Fruit fly (Drosophila melanogaster) whole organism, embryonic: ENCODE data around the gene RpL7A.

Source experiments
- Awh ChIP-seq: fragments of 200-800 bp; sonication (Bioruptor generic); IDR thresholded peaks from 2 replicates; pipeline ENCODE4, ENCODE4 v1.3.6; 2022; ENCODE audit warnings: missing biosample characterization, missing genetic modification characterization
- CG10565 ChIP-seq: fragments of 200-800 bp; sonication (Bioruptor generic); optimal IDR thresholded peaks from 3 replicates; lab custom pipeline; 2016; ENCODE audit warnings: missing biosample characterization, mild to moderate bottlenecking, missing genetic modification characterization
- CG11247 ChIP-seq: fragments of 200-800 bp; sonication (Bioruptor generic); IDR thresholded peaks from 2 replicates; pipeline ENCODE4 v1.3.6; 2022; ENCODE audit warnings: missing biosample characterization, missing genetic modification characterization
- CG12071 ChIP-seq: fragments of 200-800 bp; sonication (Bioruptor generic); optimal IDR thresholded peaks from 3 replicates; lab custom pipeline; 2018; ENCODE audit warnings: missing biosample characterization, mild to moderate bottlenecking, missing genetic modification characterization
- CG12942 ChIP-seq: fragments of 200-800 bp; sonication (Bioruptor generic); optimal IDR thresholded peaks from 3 replicates; lab custom pipeline; 2016; ENCODE audit warnings: missing biosample characterization, missing genetic modification characterization
- CG15011 ChIP-seq: fragments of 200-800 bp; sonication (Bioruptor generic); optimal IDR thresholded peaks from 3 replicates; lab custom pipeline; 2018; ENCODE audit warnings: missing biosample characterization, mild to moderate bottlenecking, missing genetic modification characterization
- CG15269 ChIP-seq: fragments of 200-800 bp; sonication (Bioruptor generic); optimal IDR thresholded peaks from 2 replicates; lab custom pipeline; 2018; ENCODE audit warnings: missing biosample characterization, mild to moderate bottlenecking, missing genetic modification characterization, moderate library complexity
- CG16779 ChIP-seq: fragments of 200-800 bp; sonication (Bioruptor generic); IDR thresholded peaks from 2 replicates; pipeline ENCODE4 v1.3.6; 2022; ENCODE audit warnings: missing biosample characterization, missing genetic modification characterization
- CG18011 ChIP-seq: fragments of 200-800 bp; sonication (Bioruptor generic); optimal IDR thresholded peaks from 2 replicates; lab custom pipeline; 2017; ENCODE audit warnings: missing biosample characterization, missing genetic modification characterization, mild to moderate bottlenecking, moderate library complexity, missing genotype
- CG18262 ChIP-seq: fragments of 200-800 bp; optimal IDR thresholded peaks from 3 replicates; lab custom pipeline; 2019; ENCODE audit warnings: missing biosample characterization, mild to moderate bottlenecking, missing genetic modification characterization, moderate library complexity
- CG1832 ChIP-seq: fragments of 200-800 bp; sonication (Bioruptor generic); optimal IDR thresholded peaks from 2 replicates; lab custom pipeline; 2017; ENCODE audit warnings: missing biosample characterization, mild to moderate bottlenecking, missing genetic modification characterization, inconsistent platforms
- CG2202 ChIP-seq: fragments of 200-800 bp; sonication (Bioruptor generic); optimal IDR thresholded peaks from 2 replicates; lab custom pipeline; 2018; ENCODE audit warnings: missing biosample characterization, mild to moderate bottlenecking, missing genetic modification characterization
- CG4707 ChIP-seq: fragments of 200-800 bp; sonication (Bioruptor generic); optimal IDR thresholded peaks from 2 replicates; lab custom pipeline; 2018; ENCODE audit warnings: missing biosample characterization, mild to moderate bottlenecking, missing genetic modification characterization, moderate library complexity
- CG7271 ChIP-seq: fragments of 200-800 bp; sonication (Bioruptor generic); optimal IDR thresholded peaks from 2 replicates; lab custom pipeline; 2018; ENCODE audit warnings: missing biosample characterization, mild to moderate bottlenecking, missing genetic modification characterization, moderate library complexity
- CrebB ChIP-seq: fragments of 200-800 bp; sonication (Bioruptor generic); optimal IDR thresholded peaks from 3 replicates; lab custom pipeline; 2018; ENCODE audit warnings: missing biosample characterization, mild to moderate bottlenecking, missing genetic modification characterization
- Dfd ChIP-seq, 2 experiments: fragments of >200 bp; optimal IDR thresholded peaks; 2 replicates each; lab custom pipeline; 2017; ENCODE audit warnings: missing biosample characterization in 2 of 2, missing genetic modification characterization in 2 of 2
- Drgx ChIP-seq: fragments of 200-800 bp; sonication (Bioruptor generic); IDR thresholded peaks from 2 replicates; pipeline ENCODE4 v1.3.6; 2022; ENCODE audit warnings: missing biosample characterization, missing genetic modification characterization
- ERR ChIP-seq: fragments of 200-800 bp; sonication (Bioruptor generic); optimal IDR thresholded peaks from 2 replicates; lab custom pipeline; 2016; ENCODE audit warnings: missing biosample characterization, missing genetic modification characterization
- GATAe ChIP-seq: fragments of 200-800 bp; sonication (Bioruptor generic); conservative IDR thresholded peaks from 2 replicates; pipeline ENCODE4 v1.3.6; 2022; ENCODE audit warnings: missing biosample characterization, missing genetic modification characterization
- H2.0 ChIP-seq: fragments of 200-800 bp; sonication (Bioruptor generic); IDR thresholded peaks from 2 replicates; pipeline ENCODE4 v1.3.6; 2022; ENCODE audit warnings: missing biosample characterization, missing genetic modification characterization
- Hr51 ChIP-seq, 2 experiments: fragments of 200-800 bp; sonication (Bioruptor generic); optimal IDR thresholded peaks; 2 replicates in 1 of 2; 3 replicates in 1 of 2; lab custom pipeline; 2016 to 2018; ENCODE audit warnings: missing biosample characterization in 2 of 2, missing genetic modification characterization in 2 of 2, mild to moderate bottlenecking in 1 of 2, moderate library complexity in 1 of 2
- NC2α ChIP-seq: fragments of 200-800 bp; sonication (Bioruptor generic); optimal IDR thresholded peaks from 2 replicates; lab custom pipeline; 2016; ENCODE audit warnings: missing biosample characterization, missing genetic modification characterization
- NC2β ChIP-seq: fragments of 200-800 bp; sonication (Bioruptor generic); optimal IDR thresholded peaks from 2 replicates; lab custom pipeline; 2016; ENCODE audit warnings: missing biosample characterization, missing genetic modification characterization
- Neu2 ChIP-seq: fragments of 200-800 bp; sonication (Bioruptor generic); optimal IDR thresholded peaks from 3 replicates; lab custom pipeline; 2016; ENCODE audit warnings: missing biosample characterization, missing genetic modification characterization, borderline replicate concordance
- NfI ChIP-seq: fragments of 200-800 bp; sonication (Bioruptor generic); optimal IDR thresholded peaks from 3 replicates; lab custom pipeline; 2018; ENCODE audit warnings: missing biosample characterization, mild to moderate bottlenecking, missing genetic modification characterization, moderate library complexity
- Oaz ChIP-seq: fragments of 200-800 bp; sonication (Bioruptor generic); IDR thresholded peaks from 2 replicates; pipeline ENCODE4 v1.3.6; 2022; ENCODE audit warnings: missing biosample characterization, missing genetic modification characterization
- PHDP ChIP-seq: fragments of 200-800 bp; sonication (Bioruptor generic); optimal IDR thresholded peaks from 3 replicates; lab custom pipeline; 2018; ENCODE audit warnings: missing biosample characterization, mild to moderate bottlenecking, missing genetic modification characterization, moderate library complexity
- Spps ChIP-seq: fragments of 200-800 bp; sonication (Bioruptor generic); optimal IDR thresholded peaks from 2 replicates; lab custom pipeline; 2018; ENCODE audit warnings: missing biosample characterization, mild to moderate bottlenecking, missing genetic modification characterization
- TFAM ChIP-seq: fragments of 200-800 bp; sonication (Bioruptor generic); optimal IDR thresholded peaks from 2 replicates; lab custom pipeline; 2017; ENCODE audit warnings: missing biosample characterization, missing genetic modification characterization, inconsistent platforms
- Vsx1 ChIP-seq: fragments of 200-800 bp; sonication (Bioruptor generic); optimal IDR thresholded peaks from 2 replicates; lab custom pipeline; 2017; ENCODE audit warnings: missing biosample characterization, mild to moderate bottlenecking, missing genetic modification characterization, missing genetic modification reagents
- dan ChIP-seq: fragments of 200-800 bp; sonication (Bioruptor generic); IDR thresholded peaks from 2 replicates; pipeline ENCODE4 v1.3.6; 2022; ENCODE audit warnings: missing biosample characterization, missing genetic modification characterization
- dm ChIP-seq: fragments of 200-800 bp; sonication (Bioruptor generic); optimal IDR thresholded peaks from 3 replicates; lab custom pipeline; 2016; ENCODE audit warnings: missing biosample characterization, missing genetic modification characterization
- dysf ChIP-seq: fragments of 200-800 bp; sonication (Bioruptor generic); IDR thresholded peaks from 3 replicates; pipeline ENCODE4 v1.3.6; 2022; ENCODE audit warnings: missing biosample characterization, missing genetic modification characterization
- eyg ChIP-seq: fragments of 200-800 bp; sonication (Bioruptor generic); optimal IDR thresholded peaks from 3 replicates; lab custom pipeline; 2016; ENCODE audit warnings: missing biosample characterization, missing genetic modification characterization
- gcm ChIP-seq: fragments of 200-800 bp; sonication (Bioruptor generic); optimal IDR thresholded peaks from 2 replicates; lab custom pipeline; 2019; ENCODE audit warnings: missing biosample characterization, mild to moderate bottlenecking, missing genetic modification characterization, moderate library complexity
- ind ChIP-seq: fragments of 200-800 bp; sonication (Bioruptor generic); optimal IDR thresholded peaks from 3 replicates; lab custom pipeline; 2016; ENCODE audit warnings: missing biosample characterization, missing genetic modification characterization
- jing ChIP-seq: fragments of 200-800 bp; sonication (Bioruptor generic); optimal IDR thresholded peaks from 2 replicates; lab custom pipeline; 2018; ENCODE audit warnings: missing biosample characterization, mild to moderate bottlenecking, missing genetic modification characterization
- kni ChIP-seq: fragments of 200-800 bp; sonication (Bioruptor generic); optimal IDR thresholded peaks from 3 replicates; lab custom pipeline; 2017; ENCODE audit warnings: mild to moderate bottlenecking, missing biosample characterization, missing genetic modification reagents, missing genetic modification characterization
- lab ChIP-seq: fragments of 200-800 bp; sonication (Bioruptor generic); optimal IDR thresholded peaks from 3 replicates; lab custom pipeline; 2017; ENCODE audit warnings: missing biosample characterization, missing genetic modification characterization, mild to moderate bottlenecking, moderate library complexity, missing genetic modification reagents
- lilli ChIP-seq: fragments of 200-800 bp; sonication (Bioruptor generic); optimal IDR thresholded peaks from 3 replicates; lab custom pipeline; 2016; ENCODE audit warnings: missing biosample characterization, missing genetic modification characterization
- mld ChIP-seq: fragments of 200-800 bp; sonication (Bioruptor generic); IDR thresholded peaks from 3 replicates; pipeline ENCODE4 v1.3.6; 2022; ENCODE audit warnings: missing biosample characterization, missing genetic modification characterization; ENCODE audit not compliant: partially characterized antibody
- nau ChIP-seq: fragments of 200-800 bp; sonication (Bioruptor generic); optimal IDR thresholded peaks from 3 replicates; lab custom pipeline; 2017; ENCODE audit warnings: missing biosample characterization, mild to moderate bottlenecking, missing genetic modification characterization, missing genetic modification reagents
- prd ChIP-seq, 3 experiments: fragments of >200 bp in 2 of 3; fragments of 200-800 bp in 1 of 3; sonication (Bioruptor generic) in 1 of 3; optimal IDR thresholded peaks in 2 of 3; IDR thresholded peaks in 1 of 3; 2 replicates in 2 of 3; 3 replicates in 1 of 3; pipeline versions ENCODE4 v1.3.6 to Lab custom; 2017 to 2022; ENCODE audit warnings: missing biosample characterization in 1 of 3, missing genetic modification characterization in 1 of 3
- slp2 ChIP-seq: fragments of 200-800 bp; sonication (Bioruptor generic); optimal IDR thresholded peaks from 2 replicates; lab custom pipeline; 2016; ENCODE audit warnings: missing biosample characterization, missing genetic modification characterization
- sob ChIP-seq: fragments of 200-800 bp; sonication (Bioruptor generic); IDR thresholded peaks from 2 replicates; pipeline ENCODE4 v1.3.6; 2022; ENCODE audit warnings: missing biosample characterization, missing genetic modification characterization
- sr ChIP-seq: fragments of 200-800 bp; sonication (Bioruptor generic); IDR thresholded peaks from 3 replicates; pipeline ENCODE4 v1.3.6; 2022; ENCODE audit warnings: missing biosample characterization, missing genetic modification characterization
- sug ChIP-seq: fragments of 200-800 bp; optimal IDR thresholded peaks from 2 replicates; lab custom pipeline; 2019; ENCODE audit warnings: missing biosample characterization, mild to moderate bottlenecking, missing genetic modification characterization, moderate library complexity
- twi ChIP-seq: fragments of 200-800 bp; optimal IDR thresholded peaks from 2 replicates; lab custom pipeline; 2019; ENCODE audit warnings: missing biosample characterization, mild to moderate bottlenecking, missing genetic modification characterization, moderate library complexity
- unc-4 ChIP-seq: fragments of 200-800 bp; sonication (Bioruptor generic); IDR thresholded peaks from 2 replicates; pipeline ENCODE4 v1.3.6; 2022; ENCODE audit warnings: missing biosample characterization, missing genetic modification characterization; ENCODE audit not compliant: partially characterized antibody
- zf30C ChIP-seq: fragments of 200-800 bp; sonication (Bioruptor generic); optimal IDR thresholded peaks from 3 replicates; lab custom pipeline; 2018; ENCODE audit warnings: missing biosample characterization, mild to moderate bottlenecking, missing genetic modification characterization

RpL7A gene

DNA sequence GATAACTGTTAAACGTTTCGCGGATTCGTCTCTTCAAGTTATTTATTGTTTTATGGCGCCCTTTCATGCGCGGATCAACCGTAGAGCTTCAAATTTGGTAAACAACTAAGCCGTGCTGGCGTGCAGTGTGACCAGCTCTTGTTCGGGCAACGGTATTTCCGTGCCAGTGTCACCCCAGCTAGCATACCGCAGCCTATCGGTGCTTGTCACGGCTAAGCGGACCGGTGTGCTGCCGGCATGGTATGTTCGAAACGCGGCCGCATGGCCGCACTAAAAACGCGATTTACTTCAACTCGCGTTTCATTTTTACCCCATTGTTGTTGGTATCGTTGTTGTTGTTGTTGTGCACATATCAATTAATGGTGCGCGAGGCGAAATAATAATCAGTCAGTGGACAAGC is 8.9 kb downstream of the RpL7A start, which contains the start of the genes CG42340 and CG3918 (continued):
- no peak for TF ChIP-seq dysf (GFP tag; lab: Robert Waterston, UW)
- peak; percentile 28 for TF ChIP-seq gcm
- TF ChIP-seq CG15269: no peak
- TF ChIP-seq kni (GFP tag; lab: Kevin White, UChicago): no peak
- TF ChIP-seq prd (optimal IDR thresholded peaks at IDR 0.05; lab: Kevin White, UChicago): no peak
- no peak for TF ChIP-seq prd (GFP tag; IDR thresholded peaks at IDR 0.05; lab: Robert Waterston, UW)
- TF ChIP-seq Awh (GFP tag; lab: Robert Waterston, UW): no peak
- TF ChIP-seq CG18011 (GFP tag; lab: Kevin White, UChicago): no peak
- TF ChIP-seq twi: no peak
- peak; percentile 43 for TF ChIP-seq unc-4
- TF ChIP-seq CG10565: no peak
- TF ChIP-seq Neu2: no peak
- TF ChIP-seq dm: peak; percentile 80
- TF ChIP-seq Spps (tag; lab: Kevin White, UChicago): no peak
- TF ChIP-seq lab: peak; percentile 34
- TF ChIP-seq Dfd (GFP tag; optimal IDR thresholded peaks at IDR 0.05; lab: Kevin White, UChicago): no peak
- TF ChIP-seq jing: no peak
- no peak for TF ChIP-seq CG1832 (GFP tag; lab: Kevin White, UChicago)
- no peak for TF ChIP-seq CrebB (tag; lab: Kevin White, UChicago)
- no peak for TF ChIP-seq slp2 (GFP tag; lab: Kevin White, UChicago)
- TF ChIP-seq CG11247 (GFP tag; lab: Robert Waterston, UW): no peak
- no peak for TF ChIP-seq CG4707
- TF ChIP-seq sug (tag; lab: Kevin White, UChicago): peak; percentile 54
- no peak for TF ChIP-seq CG7271 (tag; lab: Kevin White, UChicago)
- peak; percentile 34; the same call in 1 of the 2 replicates for TF ChIP-seq sob (GFP tag; lab: Robert Waterston, UW)
- no peak for TF ChIP-seq CG2202 (tag; lab: Kevin White, UChicago)
- TF ChIP-seq NC2α: no peak
- no peak for TF ChIP-seq TFAM (GFP tag; lab: Kevin White, UChicago)
- no peak for TF ChIP-seq H2.0 (GFP tag; lab: Robert Waterston, UW)
- TF ChIP-seq ind: no peak
- TF ChIP-seq CG12071 (GFP tag; lab: Kevin White, UChicago): no peak
- no peak for TF ChIP-seq eyg (GFP tag; lab: Kevin White, UChicago)
- 0 out of 2 replicates have a peak, but pooled peaks have one; percentile 53 for TF ChIP-seq CG16779 (GFP tag; lab: Robert Waterston, UW)
- TF ChIP-seq NfI: no peak
- peak; percentile 41 for TF ChIP-seq NC2β
- peak in 1 of 2 experiments; percentile 24 for TF ChIP-seq Hr51 (GFP tag; optimal IDR thresholded peaks at IDR 0.05; lab: Kevin White, UChicago)
- TF ChIP-seq Drgx: no peak
- TF ChIP-seq CG12942: no peak
- no peak for TF ChIP-seq zf30C (GFP tag; lab: Kevin White, UChicago)
- no peak for TF ChIP-seq Oaz (GFP tag; lab: Robert Waterston, UW)
- TF ChIP-seq GATAe: no peak
- no peak for TF ChIP-seq ERR (GFP tag; lab: Kevin White, UChicago)
- no peak; the same call in 2 of the 3 replicates for TF ChIP-seq mld (GFP tag; lab: Robert Waterston, UW)
- TF ChIP-seq Vsx1 (GFP tag; lab: Kevin White, UChicago): no peak
- TF ChIP-seq dan (GFP tag; lab: Robert Waterston, UW): no peak
- no peak for TF ChIP-seq nau (GFP tag; lab: Kevin White, UChicago)
- TF ChIP-seq lilli: no peak
- TF ChIP-seq CG18262 (tag; lab: Kevin White, UChicago): no peak
- peak; percentile 14 for TF ChIP-seq PHDP
- TF ChIP-seq CG15011 (GFP tag; lab: Kevin White, UChicago): no peak
- no peak for TF ChIP-seq sr (GFP tag; lab: Robert Waterston, UW)
